Fruit fly (Drosophila melanogaster): ENCODE data around the gene Srp72.

The Srp72 gene

dm6 chr3R:20592517-20593462, 4.3 kb downstream of the Srp72 start, which contains the start of the genes Pus1 and bon (continued):
- TF ChIP-seq Eip93F (GFP tag; optimal IDR thresholded peaks at IDR 0.05): no peak
- peak; percentile 33 for TF ChIP-seq CG3032 (tag; optimal IDR thresholded peaks at IDR 0.05)
- TF ChIP-seq spab (GFP tag; optimal IDR thresholded peaks at IDR 0.05): no peak
- TF ChIP-seq CG32006 (GFP tag; optimal IDR thresholded peaks at IDR 0.05): no peak
- no peak for TF ChIP-seq CG9139 (GFP tag; optimal IDR thresholded peaks at IDR 0.05)
- no peak for TF ChIP-seq CG8119 (GFP tag; IDR thresholded peaks at IDR 0.05)
- no peak for TF ChIP-seq CG6792 (GFP tag; optimal IDR thresholded peaks at IDR 0.05)
- no peak for TF ChIP-seq salr (GFP tag; optimal IDR thresholded peaks at IDR 0.05)
- no peak for TF ChIP-seq CG10669 (GFP tag; optimal IDR thresholded peaks at IDR 0.05)

- TF ChIP-seq svp (GFP tag) (peak; percentile 62), CG8119 (GFP tag; IDR thresholded peaks at IDR 0.05) (0 out of 3 replicates have a peak, but pooled peaks have one; percentile 14), Met (GFP tag; optimal IDR thresholded peaks at IDR 0.05) (no peak)
Measured at dm6 chr3R:20593463-20593838, 4.9 kb downstream of the Srp72 start.

dm6 chr3R:20594194-20595144, 6.0 kb downstream of the Srp72 start:
- peak; percentile 65 for TF ChIP-seq Sox102F (GFP tag; optimal IDR thresholded peaks at IDR 0.05)
- peak; percentile 91 for TF ChIP-seq CG3919 (GFP tag; optimal IDR thresholded peaks at IDR 0.05)
- peak; percentile 68 for TF ChIP-seq pdm3 (GFP tag; optimal IDR thresholded peaks at IDR 0.05)
- peak; percentile 82 for TF ChIP-seq CG11762 (GFP tag; optimal IDR thresholded peaks at IDR 0.05; ENCODE audit: insufficient read depth)
- peak; percentile 88 for TF ChIP-seq CG9139 (GFP tag; optimal IDR thresholded peaks at IDR 0.05)
- peak; percentile 74 for TF ChIP-seq Gug (GFP tag; IDR thresholded peaks at IDR 0.05)
- TF ChIP-seq Ets21C (GFP tag; optimal IDR thresholded peaks at IDR 0.05): peak; percentile 31
- TF ChIP-seq Hr38 (GFP tag; optimal IDR thresholded peaks at IDR 0.05): no peak
- peak; percentile 85 for TF ChIP-seq CG10669 (GFP tag; optimal IDR thresholded peaks at IDR 0.05)
- peak; percentile 69 for TF ChIP-seq CG6276 (GFP tag; optimal IDR thresholded peaks at IDR 0.05)
- peak; percentile 93 for TF ChIP-seq CG34406 (GFP tag; optimal IDR thresholded peaks at IDR 0.05)
- TF ChIP-seq topi (GFP tag; optimal IDR thresholded peaks at IDR 0.05): peak; percentile 77
- peak; percentile 90 for TF ChIP-seq achi (GFP tag; optimal IDR thresholded peaks at IDR 0.05)
- peak; percentile 59 for TF ChIP-seq CG8319 (GFP tag; optimal IDR thresholded peaks at IDR 0.05)
- peak; percentile 73 for TF ChIP-seq Sox15 (GFP tag; optimal IDR thresholded peaks at IDR 0.05)
- TF ChIP-seq vri (GFP tag; optimal IDR thresholded peaks at IDR 0.05): peak; percentile 54
- peak; percentile 91 for TF ChIP-seq CG32006 (GFP tag; optimal IDR thresholded peaks at IDR 0.05)
- TF ChIP-seq CG15336 (GFP tag; IDR thresholded peaks at IDR 0.05): peak; percentile 95
- peak; percentile 67 for TF ChIP-seq Eip93F (GFP tag; optimal IDR thresholded peaks at IDR 0.05)
- TF ChIP-seq net (GFP tag; optimal IDR thresholded peaks at IDR 0.05): peak; percentile 81
- peak; percentile 82 for TF ChIP-seq CG4318 (GFP tag; optimal IDR thresholded peaks at IDR 0.05)
- TF ChIP-seq ss (GFP tag; optimal IDR thresholded peaks at IDR 0.05): peak; percentile 92 to 94
- peak; percentile 75 for TF ChIP-seq eg (GFP tag; IDR thresholded peaks at IDR 0.05)
- TF ChIP-seq fd85E (GFP tag; optimal IDR thresholded peaks at IDR 0.05): peak; percentile 69
- TF ChIP-seq cyc (GFP tag; optimal IDR thresholded peaks at IDR 0.05): peak; percentile 74
- peak; percentile 94 for TF ChIP-seq CG3032 (tag; optimal IDR thresholded peaks at IDR 0.05)
- peak; percentile 63 for TF ChIP-seq Hr4 (GFP tag; optimal IDR thresholded peaks at IDR 0.05)
- TF ChIP-seq CG6808 (GFP tag; optimal IDR thresholded peaks at IDR 0.05): peak; percentile 91
- TF ChIP-seq CG11294 (GFP tag; IDR thresholded peaks at IDR 0.05): peak; percentile 62; the same call in 1 of the 2 replicates
- peak; percentile 90 for TF ChIP-seq acj6 (GFP tag; optimal IDR thresholded peaks at IDR 0.05)
- TF ChIP-seq salr (GFP tag; optimal IDR thresholded peaks at IDR 0.05): peak; percentile 35 to 91
- peak; percentile 91 for TF ChIP-seq Lpt (GFP tag; optimal IDR thresholded peaks at IDR 0.05)
- peak; percentile 89 for TF ChIP-seq CG16779 (tag; optimal IDR thresholded peaks at IDR 0.05)
- TF ChIP-seq dsx (GFP tag; optimal IDR thresholded peaks at IDR 0.05; ENCODE audit: poor library complexity, severe bottlenecking): peak; percentile 93
- TF ChIP-seq Met (GFP tag; optimal IDR thresholded peaks at IDR 0.05): peak; percentile 65
- TF ChIP-seq spab (GFP tag; optimal IDR thresholded peaks at IDR 0.05): peak; percentile 92
- TF ChIP-seq CG6854 (GFP tag; optimal IDR thresholded peaks at IDR 0.05): peak; percentile 54
- peak; percentile 95 for TF ChIP-seq CG10631 (GFP tag; optimal IDR thresholded peaks at IDR 0.05)
- peak; percentile 85 for TF ChIP-seq svp (GFP tag)
